Fruit fly (Drosophila melanogaster): ENCODE results near the gene CG34280.

Gene CG34280

DNA sequence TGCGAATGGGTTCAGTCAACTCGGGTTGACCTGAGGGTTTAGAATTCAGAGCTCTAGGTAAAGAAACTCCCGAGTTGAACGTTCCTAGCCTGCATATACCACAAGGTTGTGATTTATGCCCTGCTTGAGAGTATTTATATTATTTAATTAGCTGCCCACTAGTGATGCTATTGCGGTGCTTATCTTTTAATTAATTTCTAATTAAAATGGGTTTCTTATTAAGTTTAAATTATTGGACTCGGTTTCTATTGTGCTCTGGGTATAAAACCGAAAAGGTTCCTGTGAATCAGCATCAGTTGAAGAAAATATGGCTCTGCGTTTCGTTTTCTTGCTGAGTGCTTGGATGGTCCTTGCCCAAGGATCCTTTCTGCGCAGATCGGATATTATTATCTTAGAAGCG, 11.9 kb upstream of the CG34280 start, which contains the start of gene CG5866:
CG5866 (plus strand) TSS at position 301 of the 400 bp plus-strand sequence.
- TF ChIP-seq NK7.1 (GFP tag; optimal IDR thresholded peaks at IDR 0.05), result no peak
- no peak for TF ChIP-seq CG4328 (GFP tag; optimal IDR thresholded peaks at IDR 0.05)
- no peak for TF ChIP-seq klu (GFP tag; IDR thresholded peaks at IDR 0.05)
- TF ChIP-seq Abd-B (GFP tag; optimal IDR thresholded peaks at IDR 0.05), result no peak
- TF ChIP-seq gcm (GFP tag; optimal IDR thresholded peaks at IDR 0.05), result no peak
- TF ChIP-seq CG15514 (GFP tag; optimal IDR thresholded peaks at IDR 0.05), result no peak

DNA sequence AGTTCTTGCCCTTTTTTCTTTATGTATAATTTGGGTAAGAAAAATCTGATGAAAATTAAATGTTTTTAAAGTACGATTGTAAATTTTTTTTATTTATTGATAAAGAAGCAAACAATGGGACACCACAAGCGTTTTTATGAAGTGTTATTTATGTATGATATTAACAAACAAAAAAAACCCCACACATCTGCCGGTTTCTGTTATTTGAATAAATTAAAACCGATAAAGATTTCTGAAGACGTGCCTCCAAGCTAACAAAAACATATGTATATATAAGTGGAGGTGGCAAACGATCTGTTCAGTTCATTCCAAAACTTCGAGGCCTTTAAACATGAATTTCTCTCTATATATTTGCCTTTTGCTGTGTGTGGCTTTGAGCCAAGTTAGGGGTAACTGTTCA, 10.1 kb upstream of the CG34280 start, which contains the start of gene CG42822:
CG42822 (plus strand) TSS at position 301 of the 400 bp plus-strand sequence.
- TF ChIP-seq CG9727 (GFP tag; optimal IDR thresholded peaks at IDR 0.05), result no peak

DNA sequence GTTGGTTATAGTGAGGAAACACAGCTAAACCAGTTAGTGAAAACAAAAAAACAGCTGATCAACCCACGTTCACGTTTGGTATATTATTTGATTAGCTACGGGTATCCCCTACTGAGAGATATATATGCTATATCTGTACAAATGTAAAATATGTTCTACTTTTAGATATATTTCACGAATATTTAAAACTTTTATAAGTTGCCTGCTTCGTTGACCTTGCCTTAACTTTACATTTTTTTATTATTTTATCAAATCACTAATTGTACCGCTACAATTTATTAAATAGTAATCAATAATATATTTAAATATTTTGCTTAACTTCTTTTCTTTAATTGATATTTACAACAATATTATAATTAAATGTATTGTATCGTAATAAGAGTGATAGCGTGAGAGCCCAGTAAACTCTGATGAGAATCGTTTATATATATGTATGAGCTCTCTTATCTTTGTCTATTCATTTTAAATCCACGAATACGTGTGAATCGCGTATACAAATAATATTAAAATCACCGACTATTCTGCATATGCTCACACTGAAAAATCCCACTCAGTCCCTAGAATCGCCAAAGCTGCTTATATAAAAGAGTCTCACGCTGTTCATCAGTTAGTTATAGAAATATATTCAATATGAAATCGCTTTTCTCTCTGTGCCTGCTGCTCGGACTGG, 9.1 kb upstream of the CG34280 start, which contains the start of gene CG42821:
CG42821 (plus strand) TSS at position 620 of the 670 bp plus-strand sequence.
- TF ChIP-seq CG7357 (GFP tag; IDR thresholded peaks at IDR 0.05) (no peak), CG10274 (GFP tag; optimal IDR thresholded peaks at IDR 0.05) (peak; percentile 78), CG2120 (GFP tag; optimal IDR thresholded peaks at IDR 0.05) (peak; percentile 10), CG10147 (GFP tag; optimal IDR thresholded peaks at IDR 0.05) (peak; percentile 74), Fer3 (tag; optimal IDR thresholded peaks at IDR 0.05) (peak; percentile 32), D19B (GFP tag; optimal IDR thresholded peaks at IDR 0.05) (peak; percentile 22), sens (GFP tag) (peak; percentile 22), CG3281 (GFP tag; optimal IDR thresholded peaks at IDR 0.05) (peak; percentile 21), gsb-n (tag; optimal IDR thresholded peaks at IDR 0.05) (peak; percentile 11), twi (tag; optimal IDR thresholded peaks at IDR 0.05) (no peak), gem (tag; optimal IDR thresholded peaks at IDR 0.05) (peak; percentile 51)

DNA sequence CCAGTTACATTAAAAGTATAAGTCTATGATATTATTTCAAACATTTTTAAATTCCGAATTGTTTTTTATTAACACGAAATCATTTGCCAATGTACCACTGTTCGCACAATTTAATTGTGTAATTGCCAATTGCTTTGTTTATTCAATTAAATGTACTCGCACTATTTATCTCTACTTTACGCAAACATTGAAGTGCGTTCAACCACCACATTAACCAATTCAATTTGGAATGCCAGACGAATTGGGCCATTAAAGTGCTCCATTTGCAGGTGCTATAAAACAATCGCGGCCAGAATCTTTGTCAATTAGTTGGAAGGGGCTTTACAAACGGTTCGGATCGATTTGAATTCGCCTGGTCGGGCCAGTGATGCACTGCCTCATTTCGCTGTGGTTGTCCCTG, 7.3 kb upstream of the CG34280 start, which contains the start of gene CG5863:
CG5863 (plus strand) TSS at position 301 of the 400 bp plus-strand sequence.
- TF ChIP-seq CG3847 (GFP tag; IDR thresholded peaks at IDR 0.05) (no peak), emc (GFP tag; optimal IDR thresholded peaks at IDR 0.05) (no peak), CG13624 (GFP tag; optimal IDR thresholded peaks at IDR 0.05) (no peak), CG8359 (GFP tag; optimal IDR thresholded peaks at IDR 0.05; ENCODE audit: borderline replicate concordance) (no peak), slp2 (GFP tag; optimal IDR thresholded peaks at IDR 0.05) (no peak)

DNA sequence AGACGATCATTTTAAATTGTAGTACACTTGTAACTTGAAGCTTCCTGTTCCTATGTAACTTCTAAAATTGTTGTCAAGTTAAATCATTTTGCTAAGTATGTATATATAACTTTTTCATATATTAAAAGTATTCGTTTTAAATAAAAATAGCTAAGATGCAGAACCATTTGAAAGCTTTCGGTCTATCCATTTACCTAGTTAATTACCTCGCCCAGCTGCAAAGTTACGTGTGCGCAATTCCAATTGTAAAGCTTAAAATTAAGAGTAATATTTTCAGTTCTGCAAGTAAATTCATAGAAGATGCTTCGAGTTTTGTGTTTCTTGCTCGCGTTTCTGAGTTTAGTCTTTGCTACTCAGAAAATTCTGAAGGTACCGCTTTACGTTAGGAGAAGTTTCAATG, 5.8 kb upstream of the CG34280 start, which contains the start of gene CG5860:
CG5860 (plus strand) TSS at position 301 of the 400 bp plus-strand sequence.
- TF ChIP-seq CG31441 (GFP tag; IDR thresholded peaks at IDR 0.05), result no peak
- no peak for TF ChIP-seq NfI (GFP tag; optimal IDR thresholded peaks at IDR 0.05)
- no peak for TF ChIP-seq CG13424 (tag; optimal IDR thresholded peaks at IDR 0.05)
- no peak for TF ChIP-seq Drgx (GFP tag; IDR thresholded peaks at IDR 0.05)

DNA sequence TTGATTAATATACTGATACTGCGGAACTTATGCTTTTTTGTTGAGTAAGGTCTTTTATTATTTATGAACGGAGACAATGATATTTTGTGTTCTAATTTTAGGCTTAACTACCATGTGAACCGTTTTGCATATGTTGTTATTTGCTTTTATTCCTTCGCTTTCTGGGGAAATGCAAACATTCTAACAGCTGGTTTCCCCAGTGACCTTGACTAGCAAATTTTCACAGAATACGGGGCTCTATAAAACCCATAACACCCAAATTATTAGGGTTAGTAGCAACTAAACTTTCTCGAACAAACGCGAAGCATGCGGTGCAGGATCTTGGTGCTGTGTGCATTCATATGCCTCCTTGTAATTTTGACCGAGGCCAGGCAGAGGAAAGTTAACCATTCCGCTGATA, 4.1 kb upstream of the CG34280 start, which contains the start of gene CG17283:
CG17283 (plus strand) TSS at position 301 of the 400 bp plus-strand sequence.
- TF ChIP-seq dpn (GFP tag; optimal IDR thresholded peaks at IDR 0.05) (no peak), az2 (GFP tag; optimal IDR thresholded peaks at IDR 0.05) (no peak), zfh1 (GFP tag; IDR thresholded peaks at IDR 0.05) (no peak)
